Fruit fly (Drosophila melanogaster) whole organism, embryonic: ENCODE results near the gene CG44158.

ENCODE experiments used
- Atf3 ChIP-seq: fragments of 200-800 bp; sonication (Bioruptor generic); optimal IDR thresholded peaks from 3 replicates; lab custom pipeline; 2016; ENCODE audit warnings: missing biosample characterization, missing genetic modification characterization
- BtbVII ChIP-seq: fragments of 200-800 bp; sonication (Bioruptor generic); optimal IDR thresholded peaks from 3 replicates; lab custom pipeline; 2017; ENCODE audit warnings: missing biosample characterization, mild to moderate bottlenecking, missing genetic modification characterization
- CG10565 ChIP-seq: fragments of 200-800 bp; sonication (Bioruptor generic); optimal IDR thresholded peaks from 3 replicates; lab custom pipeline; 2016; ENCODE audit warnings: missing biosample characterization, mild to moderate bottlenecking, missing genetic modification characterization
- CG11247 ChIP-seq: fragments of 200-800 bp; sonication (Bioruptor generic); IDR thresholded peaks from 2 replicates; pipeline ENCODE4 v1.3.6; 2022; ENCODE audit warnings: missing biosample characterization, missing genetic modification characterization
- CG11695 ChIP-seq: fragments of 200-800 bp; sonication (Bioruptor generic); IDR thresholded peaks from 3 replicates; pipeline ENCODE4 v1.3.6; 2022; ENCODE audit warnings: missing biosample characterization, missing genetic modification characterization
- CG12104 ChIP-seq: fragments of 200-800 bp; sonication (Bioruptor generic); optimal IDR thresholded peaks from 3 replicates; lab custom pipeline; 2016; ENCODE audit warnings: missing biosample characterization, missing genetic modification characterization
- CG12236 ChIP-seq: fragments of 200-800 bp; sonication (Bioruptor generic); optimal IDR thresholded peaks from 2 replicates; lab custom pipeline; 2016; ENCODE audit warnings: missing biosample characterization, missing genetic modification characterization
- CG12769 ChIP-seq: fragments of 200-800 bp; sonication (Bioruptor generic); optimal IDR thresholded peaks from 2 replicates; lab custom pipeline; 2019; ENCODE audit warnings: missing biosample characterization, mild to moderate bottlenecking, missing genetic modification characterization, moderate library complexity
- CG13287 ChIP-seq: fragments of 200-800 bp; sonication (Bioruptor generic); IDR thresholded peaks from 2 replicates; pipeline ENCODE4 v1.3.6; 2022; ENCODE audit warnings: missing biosample characterization, missing genetic modification characterization; ENCODE audit not compliant: partially characterized antibody
- CG14014 ChIP-seq: fragments of 200-800 bp; sonication (Bioruptor generic); IDR thresholded peaks from 2 replicates; pipeline ENCODE4 v1.3.6; 2022; ENCODE audit warnings: missing biosample characterization, missing genetic modification characterization
- CG14050 ChIP-seq: fragments of 200-800 bp; sonication (Bioruptor generic); IDR thresholded peaks from 3 replicates; pipeline ENCODE4 v1.3.6; 2022; ENCODE audit warnings: missing biosample characterization, missing genetic modification characterization
- CG14710 ChIP-seq: fragments of 200-800 bp; sonication (Bioruptor generic); optimal IDR thresholded peaks from 3 replicates; lab custom pipeline; 2019; ENCODE audit warnings: missing biosample characterization, mild to moderate bottlenecking, missing genetic modification characterization, moderate library complexity
- CG15011 ChIP-seq: fragments of 200-800 bp; sonication (Bioruptor generic); optimal IDR thresholded peaks from 3 replicates; lab custom pipeline; 2018; ENCODE audit warnings: missing biosample characterization, mild to moderate bottlenecking, missing genetic modification characterization
- CG2199 ChIP-seq: fragments of 200-800 bp; sonication (Bioruptor generic); IDR thresholded peaks from 3 replicates; pipeline ENCODE4 v1.3.6; 2022; ENCODE audit warnings: missing biosample characterization, missing genetic modification characterization
- CG30403 ChIP-seq: fragments of 200-800 bp; sonication (Bioruptor generic); optimal IDR thresholded peaks from 3 replicates; lab custom pipeline; 2016; ENCODE audit warnings: missing biosample characterization, missing genetic modification characterization
- CG30431 ChIP-seq: fragments of 200-800 bp; sonication (Bioruptor generic); optimal IDR thresholded peaks from 2 replicates; lab custom pipeline; 2017; ENCODE audit warnings: missing biosample characterization, missing genetic modification characterization
- CG3065 ChIP-seq: fragments of 200-800 bp; sonication (Bioruptor generic); optimal IDR thresholded peaks from 2 replicates; lab custom pipeline; 2016; ENCODE audit warnings: missing biosample characterization, missing genetic modification characterization
- CG33557 ChIP-seq: fragments of 200-800 bp; sonication (Bioruptor generic); optimal IDR thresholded peaks from 2 replicates; lab custom pipeline; 2019; ENCODE audit warnings: missing biosample characterization, mild to moderate bottlenecking, missing genetic modification characterization, moderate library complexity
- CG42726 ChIP-seq: fragments of 200-800 bp; sonication (Bioruptor generic); IDR thresholded peaks from 2 replicates; pipeline ENCODE4 v1.3.6; 2022; ENCODE audit warnings: missing biosample characterization, missing genetic modification characterization; ENCODE audit not compliant: partially characterized antibody
- CG6689 ChIP-seq: fragments of 200-800 bp; sonication (Bioruptor generic); IDR thresholded peaks from 2 replicates; pipeline ENCODE4 v1.3.6; 2022; ENCODE audit warnings: missing biosample characterization, missing genetic modification characterization
- CG7745 ChIP-seq: fragments of 200-800 bp; sonication (Bioruptor generic); optimal IDR thresholded peaks from 2 replicates; lab custom pipeline; 2018; ENCODE audit warnings: missing biosample characterization, mild to moderate bottlenecking, missing genetic modification characterization, moderate library complexity
- CTCF ChIP-seq: fragments of 200-800 bp; sonication (Bioruptor generic); optimal IDR thresholded peaks from 2 replicates; lab custom pipeline; 2017; ENCODE audit warnings: missing biosample characterization, mild to moderate bottlenecking, missing genetic modification characterization, moderate library complexity
- CoRest ChIP-seq: fragments of 200-800 bp; sonication (Bioruptor generic); optimal IDR thresholded peaks from 3 replicates; lab custom pipeline; 2018; ENCODE audit warnings: missing biosample characterization, mild to moderate bottlenecking, missing genetic modification characterization, moderate library complexity
- CrebB ChIP-seq: fragments of 200-800 bp; sonication (Bioruptor generic); optimal IDR thresholded peaks from 3 replicates; lab custom pipeline; 2018; ENCODE audit warnings: missing biosample characterization, mild to moderate bottlenecking, missing genetic modification characterization
- D ChIP-seq, 2 experiments: fragments of 200-800 bp in 1 of 2; fragments of >200 bp in 1 of 2; sonication (Bioruptor generic) in 1 of 2; optimal IDR thresholded peaks; 2 replicates in 1 of 2; 3 replicates in 1 of 2; lab custom pipeline; 2017; ENCODE audit warnings: mild to moderate bottlenecking in 1 of 2, missing biosample characterization in 1 of 2, missing genetic modification characterization in 1 of 2, missing genetic modification reagents in 1 of 2
- Dp ChIP-seq: fragments of 200-800 bp; sonication (Bioruptor generic); optimal IDR thresholded peaks from 2 replicates; lab custom pipeline; 2018; ENCODE audit warnings: missing biosample characterization, mild to moderate bottlenecking, missing genetic modification characterization, moderate library complexity
- HmgZ ChIP-seq: fragments of 200-800 bp; sonication (Bioruptor generic); optimal IDR thresholded peaks from 2 replicates; lab custom pipeline; 2018; ENCODE audit warnings: missing biosample characterization, mild to moderate bottlenecking, missing genetic modification characterization
- Myb ChIP-seq: fragments of 200-800 bp; sonication (Bioruptor generic); optimal IDR thresholded peaks from 2 replicates; lab custom pipeline; 2016; ENCODE audit warnings: missing biosample characterization, missing genetic modification characterization
- Pdp1 ChIP-seq, 2 experiments: fragments of 200-800 bp; sonication (Bioruptor generic); optimal IDR thresholded peaks; 3 replicates each; lab custom pipeline; 2016; ENCODE audit warnings: missing biosample characterization in 2 of 2, missing genetic modification characterization in 2 of 2, mild to moderate bottlenecking in 1 of 2, moderate library complexity in 1 of 2
- Ptx1 ChIP-seq: fragments of 200-800 bp; sonication (Bioruptor generic); IDR thresholded peaks from 2 replicates; pipeline ENCODE4 v1.3.6; 2022; ENCODE audit warnings: missing biosample characterization, missing genetic modification characterization
- Scr ChIP-seq: fragments of 200-800 bp; sonication (Bioruptor generic); IDR thresholded peaks from 2 replicates; pipeline ENCODE4 v1.3.6; 2022; ENCODE audit warnings: missing biosample characterization, missing genetic modification characterization; ENCODE audit not compliant: partially characterized antibody
- Six4 ChIP-seq: fragments of 200-800 bp; sonication (Bioruptor generic); optimal IDR thresholded peaks from 2 replicates; lab custom pipeline; 2016; ENCODE audit warnings: missing biosample characterization, missing genetic modification characterization
- Sry-δ ChIP-seq: fragments of 200-800 bp; sonication (Bioruptor generic); optimal IDR thresholded peaks from 2 replicates; lab custom pipeline; 2016; ENCODE audit warnings: missing biosample characterization, missing genetic modification characterization
- TFAM ChIP-seq: fragments of 200-800 bp; sonication (Bioruptor generic); optimal IDR thresholded peaks from 2 replicates; lab custom pipeline; 2017; ENCODE audit warnings: missing biosample characterization, missing genetic modification characterization, inconsistent platforms
- Vsx1 ChIP-seq: fragments of 200-800 bp; sonication (Bioruptor generic); optimal IDR thresholded peaks from 2 replicates; lab custom pipeline; 2017; ENCODE audit warnings: missing biosample characterization, mild to moderate bottlenecking, missing genetic modification characterization, missing genetic modification reagents
- ab ChIP-seq: fragments of 200-800 bp; sonication (Bioruptor generic); optimal IDR thresholded peaks from 2 replicates; lab custom pipeline; 2016; ENCODE audit warnings: missing biosample characterization, missing genetic modification characterization
- ato ChIP-seq: fragments of 200-800 bp; sonication (Bioruptor generic); IDR thresholded peaks from 2 replicates; pipeline ENCODE4 v1.3.6; 2022; ENCODE audit warnings: missing biosample characterization, missing genetic modification characterization; ENCODE audit not compliant: partially characterized antibody
- emc ChIP-seq: fragments of 200-800 bp; sonication (Bioruptor generic); optimal IDR thresholded peaks from 2 replicates; lab custom pipeline; 2016; ENCODE audit warnings: missing biosample characterization, missing genetic modification characterization
- eyg ChIP-seq: fragments of 200-800 bp; sonication (Bioruptor generic); optimal IDR thresholded peaks from 3 replicates; lab custom pipeline; 2016; ENCODE audit warnings: missing biosample characterization, missing genetic modification characterization
- fd96Cb ChIP-seq: fragments of 200-800 bp; sonication (Bioruptor generic); optimal IDR thresholded peaks from 2 replicates; lab custom pipeline; 2018; ENCODE audit warnings: missing biosample characterization, mild to moderate bottlenecking, missing genetic modification characterization, moderate library complexity
- jumu ChIP-seq: fragments of 200-800 bp; sonication (Bioruptor generic); optimal IDR thresholded peaks from 3 replicates; lab custom pipeline; 2016; ENCODE audit warnings: missing biosample characterization, missing genetic modification characterization
- kay ChIP-seq: fragments of 200-800 bp; sonication (Bioruptor generic); optimal IDR thresholded peaks from 2 replicates; lab custom pipeline; 2016; ENCODE audit warnings: missing biosample characterization, missing genetic modification characterization
- maf-S ChIP-seq: fragments of 200-800 bp; sonication (Bioruptor generic); optimal IDR thresholded peaks from 2 replicates; lab custom pipeline; 2016; ENCODE audit warnings: missing biosample characterization, missing genetic modification characterization
- pfk ChIP-seq: fragments of 200-800 bp; sonication (Bioruptor generic); optimal IDR thresholded peaks from 2 replicates; lab custom pipeline; 2018; ENCODE audit warnings: missing biosample characterization, mild to moderate bottlenecking, missing genetic modification characterization, moderate library complexity
- pho ChIP-seq: fragments of 200-800 bp; sonication (Bioruptor generic); optimal IDR thresholded peaks from 2 replicates; lab custom pipeline; 2016; ENCODE audit warnings: missing biosample characterization, missing genetic modification characterization
- pros ChIP-seq: fragments of 200-800 bp; sonication (Bioruptor generic); optimal IDR thresholded peaks from 3 replicates; lab custom pipeline; 2019; ENCODE audit warnings: missing biosample characterization, mild to moderate bottlenecking, missing genetic modification characterization, moderate library complexity
- psq ChIP-seq: fragments of 200-800 bp; sonication (Bioruptor generic); optimal IDR thresholded peaks from 2 replicates; lab custom pipeline; 2017; ENCODE audit warnings: missing biosample characterization, missing genetic modification characterization
- sens ChIP-seq: fragments of 200-800 bp; sonication (Bioruptor generic); peaks from one replicate; lab custom pipeline; 2016; ENCODE audit warnings: missing biosample characterization, missing genetic modification characterization
- tna ChIP-seq: fragments of 200-800 bp; sonication (Bioruptor generic); IDR thresholded peaks from 2 replicates; pipeline ENCODE4 v1.3.6; 2022; ENCODE audit warnings: missing biosample characterization, missing genetic modification characterization; ENCODE audit not compliant: partially characterized antibody
- trem ChIP-seq: fragments of 200-800 bp; optimal IDR thresholded peaks from 3 replicates; lab custom pipeline; 2019; ENCODE audit warnings: missing biosample characterization, mild to moderate bottlenecking, missing genetic modification characterization, moderate library complexity
- wek ChIP-seq: fragments of 200-800 bp; sonication (Bioruptor generic); optimal IDR thresholded peaks from 3 replicates; lab custom pipeline; 2018; ENCODE audit warnings: missing biosample characterization, mild to moderate bottlenecking, missing genetic modification characterization, moderate library complexity
- z ChIP-seq: fragments of 200-800 bp; sonication (Bioruptor generic); IDR thresholded peaks from 3 replicates; pipeline ENCODE4 v1.3.6; 2022; ENCODE audit warnings: missing biosample characterization, missing genetic modification characterization

CG44158 gene

DNA sequence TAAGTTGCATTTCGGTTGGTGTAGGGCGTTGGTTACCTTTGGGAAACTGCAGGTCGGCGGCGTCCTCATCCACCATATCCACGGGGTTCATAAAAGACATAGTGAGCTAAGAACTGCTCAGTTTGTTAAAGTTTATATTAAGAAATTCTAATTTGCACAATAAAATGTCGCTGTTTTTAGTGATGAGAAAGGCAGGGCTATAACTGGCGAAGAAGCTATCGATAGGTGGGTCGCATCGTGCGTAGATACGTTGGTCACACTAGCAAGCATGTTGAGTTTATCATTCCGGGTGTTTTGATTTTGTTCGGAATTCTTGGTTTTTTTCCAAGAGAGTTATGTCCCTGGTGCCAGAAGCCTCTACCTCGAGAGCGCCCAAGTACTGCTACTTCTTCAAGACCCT lies 46.7 kb downstream of the CG44158 start, which contains the start of the genes Ada2a, Polr2D, Tgs1 and moi (continued):
- TF ChIP-seq CG42726 (GFP tag; lab: Robert Waterston, UW) (peak; percentile 73), ato (GFP tag; lab: Robert Waterston, UW) (peak; percentile 57), CTCF (GFP tag; lab: Kevin White, UChicago) (no peak), HmgZ (peak; percentile 15), CG30431 (no peak), CG30403 (GFP tag; lab: Kevin White, UChicago) (no peak), CG10565 (no peak), CG14014 (GFP tag; lab: Robert Waterston, UW) (no peak), Atf3 (GFP tag; lab: Kevin White, UChicago) (no peak), CG12769 (tag; lab: Kevin White, UChicago) (no peak), maf-S (GFP tag; lab: Kevin White, UChicago) (no peak), Dp (GFP tag; lab: Kevin White, UChicago) (peak; percentile 67), tna (peak; percentile 47; the same call in 1 of the 2 replicates), CG14710 (tag; lab: Kevin White, UChicago) (peak; percentile 15), fd96Cb (tag; lab: Kevin White, UChicago) (no peak), Pdp1 (GFP tag; optimal IDR thresholded peaks at IDR 0.05; lab: Kevin White, UChicago) (no peak), trem (tag; lab: Kevin White, UChicago) (peak; percentile 70), CG11695 (GFP tag; lab: Robert Waterston, UW) (no peak), BtbVII (GFP tag; lab: Kevin White, UChicago) (no peak), psq (no peak), Myb (GFP tag; lab: Kevin White, UChicago) (peak; percentile 35), CG33557 (GFP tag; lab: Kevin White, UChicago) (no peak), wek (GFP tag; lab: Kevin White, UChicago) (no peak), jumu (GFP tag; lab: Kevin White, UChicago) (no peak), CrebB (tag; lab: Kevin White, UChicago) (no peak), CG7745 (no peak), Ptx1 (GFP tag; lab: Robert Waterston, UW) (no peak), Vsx1 (GFP tag; lab: Kevin White, UChicago) (no peak), kay (GFP tag; lab: Kevin White, UChicago) (no peak), pho (GFP tag; lab: Kevin White, UChicago) (no peak), CG15011 (GFP tag; lab: Kevin White, UChicago) (no peak), CG3065 (GFP tag; lab: Kevin White, UChicago) (no peak), CG6689 (no peak), ab (GFP tag; lab: Kevin White, UChicago) (no peak), CG13287 (GFP tag; lab: Robert Waterston, UW) (peak; percentile 86), CG2199 (GFP tag; lab: Robert Waterston, UW) (no peak), CG12236 (GFP tag; lab: Kevin White, UChicago) (no peak), CoRest (tag; lab: Kevin White, UChicago) (no peak), CG12104 (GFP tag; lab: Kevin White, UChicago) (no peak), z (GFP tag; lab: Robert Waterston, UW) (no peak), pros (no peak), eyg (no peak), CG14050 (GFP tag; lab: Robert Waterston, UW) (no peak), Scr (peak; percentile 79), Sry-δ (GFP tag; lab: Kevin White, UChicago) (peak; percentile 92), Six4 (no peak), CG11247 (GFP tag; lab: Robert Waterston, UW) (no peak), emc (GFP tag; lab: Kevin White, UChicago) (no peak), D (optimal IDR thresholded peaks at IDR 0.05; lab: Kevin White, UChicago) (no peak), D (GFP tag; optimal IDR thresholded peaks at IDR 0.05; lab: Kevin White, UChicago) (no peak), sens (peak; percentile 18), pfk (no peak), TFAM (GFP tag; lab: Kevin White, UChicago) (no peak)
